Worm (Caenorhabditis elegans): ENCODE data around the gene F55C9.15.

- TF ChIP-seq ham-2 (GFP tag; optimal IDR thresholded peaks at IDR 0.05) (no peak), nhr-237 (tag; optimal IDR thresholded peaks at IDR 0.05) (no peak), lin-32 (GFP tag; optimal IDR thresholded peaks at IDR 0.05) (no peak), lin-13 (tag; optimal IDR thresholded peaks at IDR 0.05) (no peak), lsy-2 (tag; optimal IDR thresholded peaks at IDR 0.05) (no peak), ztf-11 (tag; optimal IDR thresholded peaks at IDR 0.05) (no peak), ces-1 (GFP tag; optimal IDR thresholded peaks at IDR 0.05) (no peak), zip-8 (tag; optimal IDR thresholded peaks at IDR 0.05) (no peak), elt-3 (tag; optimal IDR thresholded peaks at IDR 0.05) (no peak), snpc-4 (tag; optimal IDR thresholded peaks at IDR 0.05) (no peak), unc-62 (GFP tag; optimal IDR thresholded peaks at IDR 0.05) (no peak)
Observed at ce11 chrV:19309591-19309990, 2.8 kb upstream of the F55C9.15 start, which contains the start of gene F55C9.11.
